Worm (Caenorhabditis elegans) whole organism, young adult: ENCODE results near the gene pyp-1.

Experiments used
- B0019.2 ChIP-seq: fragments of 200-800 bp; sonication (Bioruptor generic); conservative IDR thresholded peaks from 2 replicates; pipeline ENCODE4 v1.3.6; 2022; ENCODE audit warnings: missing genetic modification reagents, missing genetic modification characterization, missing compliant biosample characterization
- B0035.1 ChIP-seq: sonication (generic microtip); optimal IDR thresholded peaks from 2 replicates; lab custom pipeline; 2016; ENCODE audit warnings: missing genetic modification characterization, mild to moderate bottlenecking, missing compliant biosample characterization, missing genotype, missing genetic modification reagents
- B0336.3 ChIP-seq: fragments of 200-800 bp; sonication (Bioruptor generic); IDR thresholded peaks from 2 replicates; pipeline ENCODE4 v1.3.6; 2022; ENCODE audit warnings: missing genetic modification characterization, missing compliant biosample characterization
- C06A6.2 ChIP-seq: fragments of 200-800 bp; sonication (Bioruptor generic); conservative IDR thresholded peaks from 2 replicates; pipeline ENCODE4 v1.3.6; 2022; ENCODE audit warnings: missing genetic modification characterization, missing compliant biosample characterization
- C17E4.6 ChIP-seq: fragments of 200-800 bp; sonication (Bioruptor generic); IDR thresholded peaks from 2 replicates; pipeline ENCODE4 v1.3.6; 2022; ENCODE audit warnings: missing genetic modification reagents, missing genetic modification characterization, missing compliant biosample characterization
- F33H1.4 ChIP-seq: fragments of 200-800 bp; sonication (Bioruptor generic); IDR thresholded peaks from 2 replicates; pipeline ENCODE4 v1.3.6; 2022; ENCODE audit warnings: missing genetic modification reagents, missing genetic modification characterization, missing compliant biosample characterization
- F55B11.4 ChIP-seq: sonication (generic microtip); optimal IDR thresholded peaks from 2 replicates; lab custom pipeline; 2016; ENCODE audit warnings: missing compliant biosample characterization, missing genetic modification characterization, borderline replicate concordance; ENCODE audit not compliant: insufficient read depth
- K12H6.12 ChIP-seq: fragments of 200-800 bp; sonication (Bioruptor generic); optimal IDR thresholded peaks from 2 replicates; lab custom pipeline; 2018; ENCODE audit warnings: mild to moderate bottlenecking, missing genetic modification characterization, missing compliant biosample characterization
- akir-1 ChIP-seq: fragments of 200-800 bp; sonication (Bioruptor generic); optimal IDR thresholded peaks from 2 replicates; lab custom pipeline; 2018; ENCODE audit warnings: mild to moderate bottlenecking, missing genetic modification characterization, moderate library complexity, missing compliant biosample characterization
- attf-6 ChIP-seq: fragments of 200-800 bp; sonication (Bioruptor generic); IDR thresholded peaks from 2 replicates; pipeline ENCODE4 v1.3.6; 2022; ENCODE audit warnings: missing genetic modification reagents, missing genetic modification characterization, missing compliant biosample characterization
- bed-1 ChIP-seq: fragments of 200-800 bp; sonication (Bioruptor generic); IDR thresholded peaks from 2 replicates; pipeline ENCODE4 v1.3.6; 2022; ENCODE audit warnings: missing genetic modification reagents, missing genetic modification characterization, missing compliant biosample characterization
- ceh-100 ChIP-seq: fragments of 200-800 bp; sonication (Bioruptor generic); IDR thresholded peaks from 2 replicates; pipeline ENCODE4 v1.3.6; 2022; ENCODE audit warnings: missing genetic modification reagents, missing genetic modification characterization, missing compliant biosample characterization
- ceh-27 ChIP-seq: fragments of 200-800 bp; sonication (Bioruptor generic); optimal IDR thresholded peaks from 2 replicates; lab custom pipeline; 2018; ENCODE audit warnings: mild to moderate bottlenecking, missing genetic modification characterization, moderate library complexity, missing compliant biosample characterization
- ceh-40 ChIP-seq: fragments of 200-800 bp; sonication (Bioruptor generic); IDR thresholded peaks from 2 replicates; pipeline ENCODE4 v1.3.6; 2022; ENCODE audit warnings: missing genetic modification characterization, missing compliant biosample characterization
- die-1 ChIP-seq: sonication (generic microtip); optimal IDR thresholded peaks from 2 replicates; lab custom pipeline; 2016; ENCODE audit warnings: missing genotype, mild to moderate bottlenecking, missing genetic modification characterization, missing compliant biosample characterization
- egl-18 ChIP-seq: fragments of 200-800 bp; sonication (Bioruptor generic); IDR thresholded peaks from 2 replicates; pipeline ENCODE4 v1.3.6; 2022; ENCODE audit warnings: missing genetic modification reagents, missing genetic modification characterization, missing compliant biosample characterization
- hlh-26 ChIP-seq: fragments of 200-800 bp; sonication (Bioruptor generic); conservative IDR thresholded peaks from 2 replicates; pipeline ENCODE4 v1.3.6; 2022; ENCODE audit warnings: missing genetic modification reagents, missing genetic modification characterization, missing compliant biosample characterization
- lin-40 ChIP-seq: sonication (generic microtip); optimal IDR thresholded peaks from 2 replicates; lab custom pipeline; 2016; ENCODE audit warnings: missing genetic modification characterization, mild to moderate bottlenecking, missing compliant biosample characterization, missing genotype, missing genetic modification reagents
- lir-1 ChIP-seq: fragments of 200-800 bp; sonication (Bioruptor generic); conservative IDR thresholded peaks from 2 replicates; pipeline ENCODE4 v1.3.6; 2022; ENCODE audit warnings: missing genetic modification reagents, missing genetic modification characterization, missing compliant biosample characterization
- lsl-1 ChIP-seq: fragments of 200-800 bp; sonication (Bioruptor generic); optimal IDR thresholded peaks from 2 replicates; lab custom pipeline; 2018; ENCODE audit warnings: mild to moderate bottlenecking, missing genetic modification characterization, moderate library complexity, missing compliant biosample characterization
- madf-3 ChIP-seq: fragments of 200-800 bp; sonication (Bioruptor generic); IDR thresholded peaks from 2 replicates; pipeline ENCODE4 v1.3.6; 2022; ENCODE audit warnings: missing genetic modification reagents, missing genetic modification characterization, missing compliant biosample characterization
- nfya-2 ChIP-seq: fragments of 200-800 bp; sonication (Bioruptor generic); IDR thresholded peaks from 2 replicates; pipeline ENCODE4 v1.3.6; 2022; ENCODE audit warnings: missing genetic modification reagents, missing genetic modification characterization, missing compliant biosample characterization
- nfyb-1 ChIP-seq: fragments of 200-800 bp; sonication (Bioruptor generic); IDR thresholded peaks from 2 replicates; pipeline ENCODE4 v1.3.6; 2022; ENCODE audit warnings: missing genetic modification reagents, missing genetic modification characterization, missing compliant biosample characterization
- nhr-120 ChIP-seq: fragments of 200-800 bp; sonication (Bioruptor generic); IDR thresholded peaks from 2 replicates; pipeline ENCODE4 v1.3.6; 2022; ENCODE audit warnings: missing genetic modification characterization, missing compliant biosample characterization
- nhr-179 ChIP-seq: sonication (generic microtip); optimal IDR thresholded peaks from 2 replicates; lab custom pipeline; 2016; ENCODE audit warnings: mild to moderate bottlenecking, missing genetic modification characterization, missing compliant biosample characterization
- pbrm-1 ChIP-seq: fragments of 200-800 bp; sonication (Bioruptor generic); IDR thresholded peaks from 2 replicates; pipeline ENCODE4 v1.3.6; 2022; ENCODE audit warnings: missing genetic modification reagents, missing genetic modification characterization, missing compliant biosample characterization
- rcor-1 ChIP-seq: fragments of 200-800 bp; sonication (Bioruptor generic); IDR thresholded peaks from 2 replicates; pipeline ENCODE4 v1.3.6; 2022; ENCODE audit warnings: missing genetic modification reagents, missing genetic modification characterization, missing compliant biosample characterization
- snpc-1.1 ChIP-seq: sonication (generic microtip); optimal IDR thresholded peaks from 2 replicates; lab custom pipeline; 2017; ENCODE audit warnings: missing genetic modification characterization, mild to moderate bottlenecking, missing compliant biosample characterization, antibody characterized with exemption, moderate library complexity, missing genotype, missing genetic modification reagents; ENCODE audit not compliant: insufficient read depth
- snpc-3.4 ChIP-seq: sonication (generic microtip); optimal IDR thresholded peaks from 2 replicates; lab custom pipeline; 2017; ENCODE audit warnings: missing genetic modification characterization, mild to moderate bottlenecking, missing compliant biosample characterization, antibody characterized with exemption, moderate library complexity, missing genotype, missing genetic modification reagents
- snpc-4 ChIP-seq, 5 experiments: fragments of 150-350 bp in 1 of 5; sonication (generic microtip) in 4 of 5; optimal IDR thresholded peaks; 2 replicates each; lab custom pipeline; 2014 to 2018; ENCODE audit warnings: missing genetic modification characterization in 5 of 5, missing biosample characterization in 3 of 5, antibody characterized with exemption in 2 of 5, mild to moderate bottlenecking in 2 of 5, missing compliant biosample characterization in 2 of 5, missing genotype in 2 of 5, moderate library complexity in 2 of 5, missing genetic modification reagents in 1 of 5
- tlf-1 ChIP-seq: fragments of 200-800 bp; sonication (Bioruptor generic); optimal IDR thresholded peaks from 2 replicates; lab custom pipeline; 2018; ENCODE audit warnings: mild to moderate bottlenecking, missing genetic modification characterization, missing compliant biosample characterization
- unc-130 ChIP-seq: sonication (generic microtip); optimal IDR thresholded peaks from 2 replicates; lab custom pipeline; 2016; ENCODE audit warnings: missing genetic modification reagents, missing genetic modification characterization, missing compliant biosample characterization
- xnd-1 ChIP-seq: sonication (generic microtip); optimal IDR thresholded peaks from 2 replicates; lab custom pipeline; 2016; ENCODE audit warnings: missing genotype, missing genetic modification reagents, missing genetic modification characterization, missing compliant biosample characterization
- zim-3 ChIP-seq: sonication (generic microtip); optimal IDR thresholded peaks from 2 replicates; lab custom pipeline; 2017; ENCODE audit warnings: mild to moderate bottlenecking, missing genetic modification characterization, moderate library complexity, missing compliant biosample characterization

The pyp-1 gene

ce11 chrIV:9998487-9999218 is at the start of gene pyp-1 (continued):
- TF ChIP-seq rcor-1 (GFP tag; lab: Robert Waterston, UW) (0 out of 2 replicates have a peak, but pooled peaks have one; percentile 24), B0035.1 (no peak), nhr-120 (no peak), lin-40 (tag; lab: Kevin White, UChicago) (no peak), snpc-3.4 (tag; lab: Kevin White, UChicago) (no peak), tlf-1 (GFP tag; lab: Kevin White, UChicago) (no peak), nfyb-1 (GFP tag; lab: Robert Waterston, UW) (no peak), F33H1.4 (GFP tag; lab: Robert Waterston, UW) (peak; percentile 46; the same call in 1 of the 2 replicates), xnd-1 (tag; lab: Kevin White, UChicago) (peak; percentile 85)

ce11 chrIV:10048268-10048667 is 49.5 kb upstream of the pyp-1 start:
- TF ChIP-seq nhr-179 (tag; lab: Kevin White, UChicago) (no peak), akir-1 (GFP tag; lab: Kevin White, UChicago) (no peak), die-1 (tag; lab: Kevin White, UChicago) (no peak), pbrm-1 (GFP tag; lab: Robert Waterston, UW) (no peak), egl-18 (no peak), lsl-1 (GFP tag; lab: Kevin White, UChicago) (no peak), lir-1 (GFP tag; lab: Robert Waterston, UW) (no peak), ceh-40 (GFP tag; lab: Robert Waterston, UW) (no peak), ceh-27 (no peak), lin-40 (tag; lab: Kevin White, UChicago) (no peak), madf-3 (GFP tag; lab: Robert Waterston, UW) (no peak)

- TF ChIP-seq snpc-1.1 (no peak), B0336.3 (GFP tag; lab: Robert Waterston, UW) (no peak), B0019.2 (GFP tag; lab: Robert Waterston, UW) (no peak), C06A6.2 (GFP tag; lab: Robert Waterston, UW) (no peak), hlh-26 (GFP tag; lab: Robert Waterston, UW) (no peak), nfya-2 (no peak), die-1 (tag; lab: Kevin White, UChicago) (no peak), unc-130 (no peak), attf-6 (no peak), ceh-100 (no peak), C17E4.6 (GFP tag; lab: Robert Waterston, UW) (no peak), ceh-40 (GFP tag; lab: Robert Waterston, UW) (no peak), snpc-4 (GFP tag; optimal IDR thresholded peaks at IDR 0.05; lab: Kevin White, UChicago) (no peak), snpc-4 (tag; optimal IDR thresholded peaks at IDR 0.05; lab: Kevin White, UChicago) (no peak), lin-40 (tag; lab: Kevin White, UChicago) (no peak), bed-1 (GFP tag; lab: Robert Waterston, UW) (no peak), zim-3 (tag; lab: Kevin White, UChicago) (no peak), F55B11.4 (tag; lab: Kevin White, UChicago) (no peak), nhr-179 (tag; lab: Kevin White, UChicago) (no peak), K12H6.12 (tag; lab: Kevin White, UChicago) (no peak)
- TF ChIP-seq, all 124 proteins: peak for 0
These were observed 48.4 kb upstream of the pyp-1 start, which contains the start of gene T04B2.3 for ce11 chrIV:10047108-10047507. Gene T04B2.3, plus strand, starts transcription at chrIV:10047408.
